Worm (Caenorhabditis elegans) whole organism, midembryonic: ENCODE results near the gene W08E12.2.

Experiments
- cog-1 ChIP-seq: sonication (generic microtip); optimal IDR thresholded peaks from 2 replicates; lab custom pipeline; 2016; ENCODE audit warnings: missing genetic modification characterization, missing compliant biosample characterization
- flt-1 ChIP-seq: fragments of 200-800 bp; sonication (Bioruptor generic); IDR thresholded peaks from 2 replicates; pipeline ENCODE4 v1.3.6; 2022; ENCODE audit warnings: missing genetic modification characterization, missing compliant biosample characterization
- ref-1 ChIP-seq: fragments of 200-800 bp; sonication (Bioruptor generic); conservative IDR thresholded peaks from 2 replicates; pipeline ENCODE4 v1.3.6; 2022; ENCODE audit warnings: missing genetic modification reagents, missing genetic modification characterization, missing compliant biosample characterization

ce11 chrIV:3256866-3257265 is 48.8 kb upstream of the W08E12.2 start:
- TF ChIP-seq flt-1 (GFP tag; lab: Robert Waterston, UW) (no peak), cog-1 (tag; lab: Kevin White, UChicago) (no peak), ref-1 (GFP tag; lab: Robert Waterston, UW) (no peak)
